Worm (Caenorhabditis elegans) whole organism, late embryonic: ENCODE data around the gene fbxa-115.

Experiments used
- K09A11.1 ChIP-seq: sonication (generic microtip); optimal IDR thresholded peaks from 2 replicates; lab custom pipeline; 2017; ENCODE audit warnings: antibody characterized with exemption, mild to moderate bottlenecking, missing genetic modification characterization, missing compliant biosample characterization; ENCODE audit not compliant: insufficient read depth
- T23F11.4 ChIP-seq: fragments of 200-800 bp; sonication (Bioruptor generic); optimal IDR thresholded peaks from 2 replicates; lab custom pipeline; 2018; ENCODE audit warnings: mild to moderate bottlenecking, missing genetic modification characterization, missing compliant biosample characterization
- ama-1 ChIP-seq: fragments of 150-350 bp; optimal IDR thresholded peaks from 2 replicates; lab custom pipeline; 2014
- ceh-19 ChIP-seq: fragments of 200-800 bp; sonication (Bioruptor generic); optimal IDR thresholded peaks from 2 replicates; lab custom pipeline; 2018; ENCODE audit warnings: mild to moderate bottlenecking, missing genetic modification characterization, missing compliant biosample characterization
- ceh-31 ChIP-seq: sonication (generic microtip); optimal IDR thresholded peaks from 2 replicates; lab custom pipeline; 2016; ENCODE audit warnings: missing genetic modification characterization, missing compliant biosample characterization
- ceh-34 ChIP-seq: sonication (generic microtip); optimal IDR thresholded peaks from 2 replicates; lab custom pipeline; 2016; ENCODE audit warnings: mild to moderate bottlenecking, missing genetic modification characterization, missing compliant biosample characterization
- ceh-45 ChIP-seq: fragments of 200-800 bp; sonication (Bioruptor generic); IDR thresholded peaks from 2 replicates; pipeline ENCODE4 v1.3.6; 2022; ENCODE audit warnings: missing genetic modification reagents, missing genetic modification characterization, missing compliant biosample characterization
- ceh-48 ChIP-seq: sonication (generic microtip); optimal IDR thresholded peaks from 2 replicates; lab custom pipeline; 2016; ENCODE audit warnings: missing genetic modification characterization, inconsistent platforms, missing compliant biosample characterization
- ceh-9 ChIP-seq: sonication (generic microtip); optimal IDR thresholded peaks from 2 replicates; lab custom pipeline; 2016; ENCODE audit warnings: mild to moderate bottlenecking, missing genetic modification characterization, inconsistent platforms, missing compliant biosample characterization
- che-1 ChIP-seq: sonication (generic microtip); optimal IDR thresholded peaks from 2 replicates; lab custom pipeline; 2016; ENCODE audit warnings: mild to moderate bottlenecking, missing genetic modification characterization, missing compliant biosample characterization
- dve-1 ChIP-seq: sonication (generic microtip); optimal IDR thresholded peaks from 2 replicates; lab custom pipeline; 2017; ENCODE audit warnings: antibody characterized with exemption, mild to moderate bottlenecking, missing genetic modification characterization, missing compliant biosample characterization
- elt-2 ChIP-seq: sonication (generic microtip); optimal IDR thresholded peaks from 2 replicates; lab custom pipeline; 2016; ENCODE audit warnings: missing genetic modification reagents, missing genetic modification characterization, missing compliant biosample characterization
- elt-4 ChIP-seq: sonication (generic microtip); optimal IDR thresholded peaks from 2 replicates; lab custom pipeline; 2016; ENCODE audit warnings: missing genetic modification characterization, missing compliant biosample characterization
- ets-4 ChIP-seq: sonication (generic microtip); optimal IDR thresholded peaks from 2 replicates; lab custom pipeline; 2016; ENCODE audit warnings: missing genetic modification characterization, missing compliant biosample characterization
- fax-1 ChIP-seq: sonication (generic microtip); optimal IDR thresholded peaks from 2 replicates; lab custom pipeline; 2016; ENCODE audit warnings: missing genotype, missing genetic modification characterization, missing compliant biosample characterization
- fkh-10 ChIP-seq: fragments of 150-350 bp; optimal IDR thresholded peaks from 2 replicates; lab custom pipeline; 2014; ENCODE audit warnings: missing biosample characterization, missing genetic modification reagents, missing genetic modification characterization
- gmeb-2 ChIP-seq: sonication (generic microtip); optimal IDR thresholded peaks from 2 replicates; lab custom pipeline; 2016; ENCODE audit warnings: missing genetic modification characterization, inconsistent platforms, missing compliant biosample characterization
- hlh-13 ChIP-seq: fragments of 200-800 bp; sonication (Bioruptor generic); optimal IDR thresholded peaks from 2 replicates; lab custom pipeline; 2018; ENCODE audit warnings: mild to moderate bottlenecking, missing genetic modification characterization, missing compliant biosample characterization
- hlh-6 ChIP-seq: sonication (generic microtip); optimal IDR thresholded peaks from 2 replicates; lab custom pipeline; 2016; ENCODE audit warnings: missing genotype, missing genetic modification characterization, missing compliant biosample characterization
- lin-11 ChIP-seq: fragments of 200-800 bp; sonication (Bioruptor generic); optimal IDR thresholded peaks from 2 replicates; lab custom pipeline; 2018; ENCODE audit warnings: mild to moderate bottlenecking, missing genetic modification characterization, missing compliant biosample characterization
- madf-2 ChIP-seq: sonication (generic microtip); optimal IDR thresholded peaks from 2 replicates; lab custom pipeline; 2017; ENCODE audit warnings: missing genetic modification characterization, missing compliant biosample characterization
- mec-3 ChIP-seq: sonication (generic microtip); optimal IDR thresholded peaks from 2 replicates; lab custom pipeline; 2016; ENCODE audit warnings: borderline replicate concordance, missing genetic modification characterization, missing compliant biosample characterization
- nfya-1 ChIP-seq: sonication (generic microtip); optimal IDR thresholded peaks from 2 replicates; lab custom pipeline; 2017; ENCODE audit warnings: missing genetic modification characterization, mild to moderate bottlenecking, missing compliant biosample characterization, antibody characterized with exemption, moderate library complexity
- npax-4 ChIP-seq: sonication (generic microtip); optimal IDR thresholded peaks from 2 replicates; lab custom pipeline; 2016; ENCODE audit warnings: missing genetic modification characterization, missing compliant biosample characterization
- pat-9 ChIP-seq: fragments of 200-800 bp; sonication (Bioruptor generic); optimal IDR thresholded peaks from 2 replicates; lab custom pipeline; 2018; ENCODE audit warnings: mild to moderate bottlenecking, missing genetic modification characterization, moderate library complexity, missing compliant biosample characterization
- pha-2 ChIP-seq: sonication (generic microtip); optimal IDR thresholded peaks from 2 replicates; lab custom pipeline; 2017; ENCODE audit warnings: mild to moderate bottlenecking, missing genetic modification characterization, missing compliant biosample characterization
- pha-4 ChIP-seq: fragments of 150-350 bp; optimal IDR thresholded peaks from 2 replicates; lab custom pipeline; 2018; ENCODE audit warnings: missing biosample characterization, missing genetic modification reagents, missing genetic modification characterization
- pros-1 ChIP-seq: fragments of 150-350 bp; optimal IDR thresholded peaks from 2 replicates; lab custom pipeline; 2014; ENCODE audit warnings: missing biosample characterization, missing genetic modification reagents, missing genetic modification characterization
- ref-2 ChIP-seq: sonication (generic microtip); optimal IDR thresholded peaks from 2 replicates; lab custom pipeline; 2016; ENCODE audit warnings: missing genetic modification characterization, missing compliant biosample characterization
- rnt-1 ChIP-seq: sonication (generic microtip); optimal IDR thresholded peaks from 2 replicates; lab custom pipeline; 2016; ENCODE audit warnings: missing genetic modification characterization, missing compliant biosample characterization
- sdc-2 ChIP-seq: sonication (generic microtip); optimal IDR thresholded peaks from 2 replicates; lab custom pipeline; 2016; ENCODE audit warnings: missing genotype, missing genetic modification characterization, missing compliant biosample characterization
- syd-9 ChIP-seq: sonication (generic microtip); optimal IDR thresholded peaks from 2 replicates; lab custom pipeline; 2016; ENCODE audit warnings: mild to moderate bottlenecking, missing genetic modification characterization, moderate library complexity, missing compliant biosample characterization
- tbx-7 ChIP-seq: sonication (generic microtip); optimal IDR thresholded peaks from 2 replicates; lab custom pipeline; 2016; ENCODE audit warnings: missing genotype, missing genetic modification characterization, missing compliant biosample characterization
- ttx-3 ChIP-seq: sonication (generic microtip); optimal IDR thresholded peaks from 2 replicates; lab custom pipeline; 2016; ENCODE audit warnings: missing genetic modification reagents, missing genetic modification characterization, missing compliant biosample characterization
- unc-3 ChIP-seq, 2 experiments: fragments of 200-800 bp in 1 of 2; sonication (Bioruptor generic) in 1 of 2; sonication (generic microtip) in 1 of 2; conservative IDR thresholded peaks in 1 of 2; optimal IDR thresholded peaks in 1 of 2; 2 replicates each; pipeline versions ENCODE4 v1.3.6 to Lab custom; 2016 to 2022; ENCODE audit warnings: missing compliant biosample characterization in 2 of 2, missing genetic modification characterization in 2 of 2, missing genetic modification reagents in 1 of 2
- unc-42 ChIP-seq: sonication (generic microtip); optimal IDR thresholded peaks from 2 replicates; lab custom pipeline; 2016; ENCODE audit warnings: missing genotype, missing genetic modification characterization, missing compliant biosample characterization
- unc-55 ChIP-seq: sonication (generic microtip); optimal IDR thresholded peaks from 2 replicates; lab custom pipeline; 2017; ENCODE audit warnings: missing biosample characterization, missing genetic modification reagents, missing genetic modification characterization

Gene fbxa-115

DNA sequence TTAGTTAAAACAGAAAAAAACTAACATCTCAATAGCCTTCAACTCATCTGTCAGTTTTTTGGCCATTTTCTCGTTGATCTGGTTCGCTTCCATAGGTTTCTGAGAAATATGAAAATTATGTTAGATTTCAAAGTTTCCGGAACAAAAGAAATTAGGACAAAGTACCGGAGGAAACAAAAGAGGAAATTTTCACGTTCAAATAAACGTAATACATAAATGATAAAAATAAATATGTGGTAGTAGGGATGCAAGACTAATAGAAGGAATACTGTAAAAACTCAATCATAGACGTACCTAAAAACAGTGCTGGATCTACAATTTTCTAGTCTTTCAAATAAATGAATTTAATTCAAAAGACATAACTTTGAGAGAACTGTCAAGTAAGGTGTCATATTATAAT, 3.2 kb downstream of the fbxa-115 start, which contains the start of gene fbxa-116:
Gene fbxa-116, minus strand, starts transcription at position 101 of the 400 bp plus-strand sequence.
- TF ChIP-seq ceh-19 (GFP tag; lab: Kevin White, UChicago) = no peak
- no peak for TF ChIP-seq che-1 (tag; lab: Kevin White, UChicago)
- TF ChIP-seq unc-55 (GFP tag; lab: Kevin White, UChicago) = no peak
- TF ChIP-seq unc-42 (tag; lab: Kevin White, UChicago) = no peak
- TF ChIP-seq ref-2 (tag; lab: Kevin White, UChicago) = no peak

DNA sequence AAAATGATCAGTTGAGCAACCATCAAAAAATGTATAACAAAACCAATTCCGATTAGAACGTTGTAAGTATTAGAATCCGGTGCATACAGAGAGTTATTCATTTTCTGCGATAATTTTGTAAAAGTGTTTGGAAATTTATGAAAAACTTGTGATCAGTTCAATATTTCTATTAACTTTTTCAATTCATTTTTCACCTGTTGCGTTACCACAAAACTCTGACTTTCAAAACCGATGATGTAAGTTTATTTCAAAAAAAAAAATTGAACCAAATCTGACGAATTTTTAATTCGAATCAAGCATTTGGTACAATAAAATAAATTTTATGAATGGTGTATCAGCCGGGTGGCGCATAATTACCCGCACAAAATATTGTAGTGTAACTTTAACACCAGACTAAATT, 5.4 kb downstream of the fbxa-115 start, which contains the start of gene srz-16:
Gene srz-16, minus strand, starts transcription at position 101 of the 400 bp plus-strand sequence.
- TF ChIP-seq unc-55 (GFP tag; lab: Kevin White, UChicago) = no peak
- no peak for TF ChIP-seq rnt-1 (tag; lab: Kevin White, UChicago)
- no peak for TF ChIP-seq sdc-2 (tag; lab: Kevin White, UChicago)
- TF ChIP-seq pat-9 = no peak
- no peak for TF ChIP-seq ceh-9 (tag; lab: Kevin White, UChicago)
- TF ChIP-seq ceh-48 = no peak
- no peak for TF ChIP-seq pha-2 (tag; lab: Kevin White, UChicago)

DNA sequence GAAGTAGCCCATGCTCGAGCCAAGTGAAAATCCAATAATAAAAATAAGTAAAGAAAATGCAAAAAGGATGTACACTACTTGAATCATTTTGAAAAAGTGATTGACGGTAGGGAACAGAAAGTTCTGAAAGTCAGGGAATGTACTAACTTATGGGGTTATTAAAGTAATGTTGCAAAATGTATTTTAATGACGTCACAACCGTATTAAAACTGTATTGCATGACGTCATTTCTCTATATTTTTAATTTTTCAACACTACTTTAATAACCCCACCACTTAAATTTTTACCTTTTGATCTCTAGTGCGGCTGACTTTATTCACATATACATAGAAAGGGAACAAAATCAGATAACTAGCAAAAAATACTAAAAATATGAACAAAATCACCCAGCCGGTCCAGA, 9.6 kb downstream of the fbxa-115 start:
- TF ChIP-seq madf-2 (tag; lab: Kevin White, UChicago) (no peak), elt-2 (no peak), hlh-13 (GFP tag; lab: Kevin White, UChicago) (no peak), dve-1 (tag; lab: Kevin White, UChicago) (no peak), fkh-10 (GFP tag; lab: Kevin White, UChicago) (no peak)

ce11 chrV:20171941-20172340, 20.0 kb downstream of the fbxa-115 start, which contains the start of gene srw-39:
TSS of gene srw-39 (minus strand) at chrV:20172041.
- no peak for TF ChIP-seq elt-4
- no peak for TF ChIP-seq K09A11.1
- TF ChIP-seq mec-3 = no peak
- no peak for TF ChIP-seq tbx-7
- no peak for TF ChIP-seq nfya-1
- TF ChIP-seq pros-1 (tag; lab: Kevin White, UChicago) = no peak
- TF ChIP-seq unc-55 (GFP tag; lab: Kevin White, UChicago) = no peak
- no peak for TF ChIP-seq elt-2
- TF ChIP-seq T23F11.4 (GFP tag; lab: Kevin White, UChicago) = no peak
- TF ChIP-seq gmeb-2 = no peak
- TF ChIP-seq madf-2 (tag; lab: Kevin White, UChicago) = no peak
- TF ChIP-seq ceh-34 (tag; lab: Kevin White, UChicago) = no peak
- no peak for TF ChIP-seq ceh-45
- TF ChIP-seq unc-3 (GFP tag; conservative IDR thresholded peaks at IDR 0.05; lab: Robert Waterston, UW) = no peak
- no peak for TF ChIP-seq unc-3 (tag; optimal IDR thresholded peaks at IDR 0.05; lab: Kevin White, UChicago)
- no peak for TF ChIP-seq npax-4 (tag; lab: Kevin White, UChicago)
- no peak for TF ChIP-seq ttx-3 (tag; lab: Kevin White, UChicago)
- no peak for TF ChIP-seq ets-4
- no peak for TF ChIP-seq fax-1 (tag; lab: Kevin White, UChicago)
- no peak for TF ChIP-seq hlh-6 (tag; lab: Kevin White, UChicago)
- TF ChIP-seq, all 69 proteins: peak for 0

DNA sequence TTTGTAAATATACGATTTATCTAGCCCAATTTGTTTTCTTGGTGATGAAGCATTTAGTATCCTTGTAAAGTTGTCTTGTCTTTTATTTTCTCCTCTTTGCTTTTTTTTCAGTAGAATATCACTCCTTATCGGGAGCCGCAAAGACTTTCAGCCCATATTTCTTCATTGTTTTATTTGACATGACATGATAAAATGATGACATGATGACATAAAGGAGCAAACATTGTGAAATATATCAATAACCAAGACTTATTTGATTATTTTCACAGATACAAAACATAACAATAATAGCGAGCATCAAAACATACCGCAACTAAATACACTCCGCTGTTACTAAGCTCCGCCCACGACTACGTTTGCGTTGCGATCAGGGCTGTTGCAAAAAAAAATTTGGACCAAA, 26.1 kb downstream of the fbxa-115 start:
- TF ChIP-seq ceh-31 (tag; lab: Kevin White, UChicago) (no peak), nfya-1 (no peak), lin-11 (tag; lab: Kevin White, UChicago) (no peak), syd-9 (tag; lab: Kevin White, UChicago) (no peak), ama-1 (no peak), pha-4 (tag; lab: Kevin White, UChicago) (no peak)
